Fruit fly (Drosophila melanogaster): Measurements from ENCODE around the gene ERp44.

ERp44 gene

DNA sequence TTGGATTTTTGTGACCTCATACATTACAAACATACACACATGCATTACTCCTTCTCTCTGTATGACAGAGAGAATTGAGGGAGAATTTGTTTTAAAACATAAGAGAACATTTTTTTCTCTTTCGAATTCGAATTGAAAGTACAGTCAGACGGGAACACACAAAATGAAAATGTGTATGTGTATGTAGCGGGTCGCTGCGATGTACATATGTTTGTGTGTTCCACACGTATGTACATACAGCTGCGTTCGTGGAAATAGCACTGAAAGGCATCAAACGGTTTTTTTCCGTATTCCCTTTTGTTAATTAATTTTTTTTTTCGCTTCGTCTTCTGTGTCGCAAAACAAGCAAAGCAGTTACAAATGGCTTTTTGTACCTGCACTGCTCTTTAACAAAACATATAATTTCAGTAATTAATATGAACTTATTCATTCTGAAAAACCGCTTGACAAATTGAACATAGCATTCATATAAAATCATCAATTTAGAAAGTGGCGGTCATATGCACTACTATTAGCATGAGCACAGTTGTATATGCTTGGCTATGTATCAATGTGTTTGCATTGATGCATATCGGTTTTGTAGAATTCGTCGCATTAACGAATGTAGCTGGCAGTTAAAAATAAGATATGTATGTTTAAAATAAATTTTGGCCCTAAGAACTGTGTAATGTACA lies 35.2 kb upstream of the ERp44 start (continued):
- TF ChIP-seq Hr39 (optimal IDR thresholded peaks at IDR 0.05) (no peak), so (GFP tag; IDR thresholded peaks at IDR 0.05) (peak; percentile 94), CG10366 (GFP tag; IDR thresholded peaks at IDR 0.05) (peak; percentile 85), CG3847 (GFP tag; IDR thresholded peaks at IDR 0.05) (peak; percentile 93), p53 (GFP tag; optimal IDR thresholded peaks at IDR 0.05) (peak; percentile 81), CG2712 (tag; optimal IDR thresholded peaks at IDR 0.05) (peak; percentile 98), sens-2 (GFP tag; IDR thresholded peaks at IDR 0.05) (peak; percentile 82), CG10979 (tag; optimal IDR thresholded peaks at IDR 0.05) (peak; percentile 97), CG31224 (GFP tag; IDR thresholded peaks at IDR 0.05) (peak; percentile 88), Fer3 (tag; optimal IDR thresholded peaks at IDR 0.05) (peak; percentile 96), CG11398 (GFP tag; optimal IDR thresholded peaks at IDR 0.05) (peak; percentile 94), bowl (GFP tag; IDR thresholded peaks at IDR 0.05) (peak; percentile 83), Aef1 (GFP tag; IDR thresholded peaks at IDR 0.05) (peak; percentile 91), Dll (GFP tag; IDR thresholded peaks at IDR 0.05; ENCODE audit: partially characterized antibody) (no peak), Dref (GFP tag; IDR thresholded peaks at IDR 0.05) (0 out of 2 replicates have a peak, but pooled peaks have one; percentile 6), cad (GFP tag; optimal IDR thresholded peaks at IDR 0.05) (no peak), CG34376 (GFP tag; optimal IDR thresholded peaks at IDR 0.05) (peak; percentile 98), sd (tag; optimal IDR thresholded peaks at IDR 0.05) (peak; percentile 90), pum (GFP tag; optimal IDR thresholded peaks at IDR 0.05) (peak; percentile 93), CG1832 (GFP tag; optimal IDR thresholded peaks at IDR 0.05) (no peak), Adf1 (GFP tag; IDR thresholded peaks at IDR 0.05) (peak; percentile 57), CG1602 (GFP tag; optimal IDR thresholded peaks at IDR 0.05) (peak; percentile 91), Fer1 (GFP tag; optimal IDR thresholded peaks at IDR 0.05) (peak; percentile 97), CG17802 (tag; optimal IDR thresholded peaks at IDR 0.05) (peak; percentile 81), CG2120 (GFP tag; optimal IDR thresholded peaks at IDR 0.05) (peak; percentile 97), vfl (GFP tag; optimal IDR thresholded peaks at IDR 0.05) (peak; percentile 93), CG5953 (GFP tag; IDR thresholded peaks at IDR 0.05) (peak; percentile 63; the same call in 1 of the 2 replicates), pb (GFP tag; optimal IDR thresholded peaks at IDR 0.05) (peak; percentile 92), hb (GFP tag; IDR thresholded peaks at IDR 0.05; ENCODE audit: partially characterized antibody) (no peak), slp2 (GFP tag; optimal IDR thresholded peaks at IDR 0.05) (peak; percentile 95), her (GFP tag; optimal IDR thresholded peaks at IDR 0.05) (peak; percentile 91), Optix (GFP tag; IDR thresholded peaks at IDR 0.05) (peak; percentile 91), lbe (GFP tag; optimal IDR thresholded peaks at IDR 0.05) (peak; percentile 89), Lim3 (GFP tag; IDR thresholded peaks at IDR 0.05) (peak; percentile 80), CG10959 (GFP tag; IDR thresholded peaks at IDR 0.05) (peak; percentile 81), oc (tag; optimal IDR thresholded peaks at IDR 0.05) (peak; percentile 91), odd (GFP tag; optimal IDR thresholded peaks at IDR 0.05) (peak; percentile 97), hbn (GFP tag; IDR thresholded peaks at IDR 0.05; ENCODE audit: partially characterized antibody) (no peak), gem (tag; optimal IDR thresholded peaks at IDR 0.05) (peak; percentile 98), gcm2 (GFP tag; optimal IDR thresholded peaks at IDR 0.05) (peak; percentile 86), CG6654 (GFP tag; optimal IDR thresholded peaks at IDR 0.05) (peak; percentile 86), lov (optimal IDR thresholded peaks at IDR 0.05) (no peak), lov (GFP tag; IDR thresholded peaks at IDR 0.05) (peak; percentile 84), jing (GFP tag; optimal IDR thresholded peaks at IDR 0.05) (peak; percentile 91), Gsc (GFP tag; IDR thresholded peaks at IDR 0.05) (no peak), amos (GFP tag; IDR thresholded peaks at IDR 0.05; ENCODE audit: partially characterized antibody) (no peak), trh (GFP tag; optimal IDR thresholded peaks at IDR 0.05) (peak; percentile 76), CG17186 (GFP tag; optimal IDR thresholded peaks at IDR 0.05) (peak; percentile 82), Lpt (GFP tag; optimal IDR thresholded peaks at IDR 0.05) (no peak), Dek (tag; optimal IDR thresholded peaks at IDR 0.05) (peak; percentile 96), hkb (optimal IDR thresholded peaks at IDR 0.05) (no peak), hkb (GFP tag; IDR thresholded peaks at IDR 0.05) (peak; percentile 94)

Measured in whole organism, embryonic.